Fruit fly (Drosophila melanogaster) whole organism, pupa: ENCODE results near the gene CG32299.

Experiments
- CG10348 ChIP-seq: fragments of 200-800 bp; sonication (Bioruptor generic); IDR thresholded peaks from 2 replicates; pipeline ENCODE4 v1.3.6; 2022; ENCODE audit warnings: missing biosample characterization, missing genetic modification characterization
- CG12605 ChIP-seq: fragments of 200-800 bp; sonication (Bioruptor generic); IDR thresholded peaks from 2 replicates; pipeline ENCODE4 v1.3.6; 2022; ENCODE audit warnings: missing biosample characterization, missing genetic modification characterization
- CG13204 ChIP-seq: fragments of 200-800 bp; sonication (Bioruptor generic); optimal IDR thresholded peaks from 2 replicates; lab custom pipeline; 2018; ENCODE audit warnings: missing biosample characterization, mild to moderate bottlenecking, missing genetic modification characterization, moderate library complexity
- CG14655 ChIP-seq: fragments of 200-800 bp; sonication (Bioruptor generic); optimal IDR thresholded peaks from 3 replicates; lab custom pipeline; 2017; ENCODE audit warnings: mild to moderate bottlenecking, missing biosample characterization, missing genetic modification reagents, missing genetic modification characterization
- CG15710 ChIP-seq: fragments of 200-800 bp; sonication (Bioruptor generic); optimal IDR thresholded peaks from 2 replicates; lab custom pipeline; 2018; ENCODE audit warnings: missing biosample characterization, mild to moderate bottlenecking, missing genetic modification characterization, moderate library complexity
- CG17806 ChIP-seq: fragments of 200-800 bp; sonication (Bioruptor generic); optimal IDR thresholded peaks from 2 replicates; lab custom pipeline; 2018; ENCODE audit warnings: missing biosample characterization, mild to moderate bottlenecking, missing genetic modification characterization, moderate library complexity
- CG32121 ChIP-seq: fragments of 200-800 bp; sonication (Bioruptor generic); IDR thresholded peaks from 2 replicates; pipeline ENCODE4 v1.3.6; 2022; ENCODE audit warnings: missing biosample characterization, missing genetic modification characterization
- CG34367 ChIP-seq: fragments of 200-800 bp; sonication (Bioruptor generic); optimal IDR thresholded peaks from 2 replicates; lab custom pipeline; 2018; ENCODE audit warnings: missing biosample characterization, mild to moderate bottlenecking, missing genetic modification characterization
- CG4496 ChIP-seq: fragments of 200-800 bp; sonication (Bioruptor generic); IDR thresholded peaks from 3 replicates; pipeline ENCODE4 v1.3.6; 2022; ENCODE audit warnings: missing biosample characterization, missing genetic modification characterization
- CG8159 ChIP-seq: fragments of 200-800 bp; sonication (Bioruptor generic); optimal IDR thresholded peaks from 3 replicates; lab custom pipeline; 2018; ENCODE audit warnings: missing biosample characterization, mild to moderate bottlenecking, missing genetic modification characterization, moderate library complexity
- CG8301 ChIP-seq: fragments of 200-800 bp; sonication (Bioruptor generic); optimal IDR thresholded peaks from 2 replicates; lab custom pipeline; 2018; ENCODE audit warnings: missing biosample characterization, mild to moderate bottlenecking, missing genetic modification characterization
- CG9948 ChIP-seq: fragments of 200-800 bp; sonication (Bioruptor generic); optimal IDR thresholded peaks from 2 replicates; lab custom pipeline; 2018; ENCODE audit warnings: missing biosample characterization, mild to moderate bottlenecking, missing genetic modification characterization, moderate library complexity
- D1 ChIP-seq: fragments of 200-800 bp; sonication (Bioruptor generic); optimal IDR thresholded peaks from 2 replicates; lab custom pipeline; 2018; ENCODE audit warnings: missing biosample characterization, mild to moderate bottlenecking, missing genetic modification characterization, moderate library complexity
- EcR ChIP-seq: fragments of 200-800 bp; sonication (Bioruptor generic); optimal IDR thresholded peaks from 3 replicates; lab custom pipeline; 2019; ENCODE audit warnings: missing biosample characterization, missing genetic modification characterization, mild to moderate bottlenecking, moderate library complexity, missing genetic modification reagents
- Ets98B ChIP-seq: fragments of 200-800 bp; sonication (Bioruptor generic); IDR thresholded peaks from 2 replicates; pipeline ENCODE4 v1.3.6; 2022; ENCODE audit warnings: missing biosample characterization, missing genetic modification characterization
- Pif1A ChIP-seq: fragments of 200-800 bp; sonication (Bioruptor generic); optimal IDR thresholded peaks from 3 replicates; lab custom pipeline; 2016; ENCODE audit warnings: missing biosample characterization, missing genetic modification characterization
- Pif1B ChIP-seq: fragments of 200-800 bp; sonication (Bioruptor generic); optimal IDR thresholded peaks from 3 replicates; lab custom pipeline; 2016; ENCODE audit warnings: missing biosample characterization, missing genetic modification characterization
- Snoo ChIP-seq: fragments of 200-800 bp; sonication (Bioruptor generic); optimal IDR thresholded peaks from 3 replicates; lab custom pipeline; 2017; ENCODE audit warnings: missing biosample characterization, mild to moderate bottlenecking, missing genetic modification characterization, inconsistent platforms
- fd96Ca ChIP-seq: fragments of 200-800 bp; sonication (Bioruptor generic); IDR thresholded peaks from 3 replicates; pipeline ENCODE4 v1.3.6; 2022; ENCODE audit warnings: missing biosample characterization, missing genetic modification characterization
- gl ChIP-seq: fragments of 200-800 bp; sonication (Bioruptor generic); optimal IDR thresholded peaks from 2 replicates; lab custom pipeline; 2018; ENCODE audit warnings: missing biosample characterization, mild to moderate bottlenecking, missing genetic modification characterization
- rn ChIP-seq: fragments of 200-800 bp; sonication (Bioruptor generic); IDR thresholded peaks from 2 replicates; pipeline ENCODE4 v1.3.6; 2022; ENCODE audit warnings: missing biosample characterization, missing genetic modification characterization

CG32299 gene

dm6 chr3L:2425687-2426086, 34.9 kb upstream of the CG32299 start:
- TF ChIP-seq Pif1B (GFP tag; lab: Kevin White, UChicago) = no peak
- no peak for TF ChIP-seq CG8301 (tag; lab: Kevin White, UChicago)
- peak; percentile 8 for TF ChIP-seq EcR (GFP tag; lab: Kevin White, UChicago)

DNA sequence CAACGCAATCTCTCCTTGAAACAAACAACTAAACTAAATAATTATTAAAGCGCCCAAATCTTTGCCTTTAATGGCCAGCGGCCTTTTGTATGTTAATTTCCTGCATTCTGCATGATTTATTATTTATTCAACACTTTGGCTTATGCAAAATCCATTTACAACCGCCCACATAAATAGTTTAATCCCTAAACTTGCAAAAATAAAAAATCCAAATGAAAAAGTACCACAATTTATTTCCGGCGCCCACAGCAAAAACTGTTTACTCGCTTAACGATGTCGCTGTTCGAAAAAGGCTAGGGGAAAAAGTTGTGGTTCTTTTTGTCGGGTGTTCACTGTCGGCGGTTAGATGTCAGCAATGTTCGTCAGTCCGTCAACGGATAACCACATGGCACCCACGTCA, 33.3 kb upstream of the CG32299 start:
- TF ChIP-seq CG9948 (tag; lab: Kevin White, UChicago) (no peak), CG4496 (GFP tag; lab: Robert Waterston, UW) (peak; percentile 17; the same call in 1 of the 3 replicates)

DNA sequence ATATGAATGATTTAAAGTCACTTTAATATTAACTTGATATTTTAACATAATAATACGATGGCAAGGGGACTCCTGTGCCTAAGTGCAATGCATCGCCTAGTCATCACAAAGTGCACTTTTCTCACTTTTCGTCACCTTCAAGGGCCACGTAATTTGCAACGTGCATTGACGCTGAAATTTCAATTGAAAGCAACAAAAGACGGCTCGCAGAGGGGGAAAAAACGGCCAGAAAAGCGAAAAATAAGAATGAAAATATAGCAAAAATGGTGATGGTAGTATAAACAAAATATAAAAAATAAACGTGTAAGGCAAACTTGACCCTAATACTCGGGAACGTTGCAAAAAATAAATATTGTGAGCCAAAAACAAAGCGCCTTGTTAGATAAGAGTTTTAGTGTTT, 32.8 kb upstream of the CG32299 start:
- TF ChIP-seq fd96Ca (GFP tag; lab: Robert Waterston, UW) (no peak), CG17806 (tag; lab: Kevin White, UChicago) (no peak), CG13204 (no peak), CG12605 (no peak), D1 (tag; lab: Kevin White, UChicago) (no peak), CG4496 (GFP tag; lab: Robert Waterston, UW) (no peak), CG32121 (GFP tag; lab: Robert Waterston, UW) (no peak), CG34367 (tag; lab: Kevin White, UChicago) (no peak), Snoo (tag; lab: Kevin White, UChicago) (no peak), Pif1B (GFP tag; lab: Kevin White, UChicago) (no peak), gl (tag; lab: Kevin White, UChicago) (no peak), CG8159 (tag; lab: Kevin White, UChicago) (no peak), Ets98B (no peak)
- TF ChIP-seq, all 21 proteins: peak for 0

dm6 chr3L:2422763-2423162, 32.0 kb upstream of the CG32299 start:
- TF ChIP-seq Ets98B = no peak
- TF ChIP-seq CG32121 (GFP tag; lab: Robert Waterston, UW) = no peak
- TF ChIP-seq Pif1B (GFP tag; lab: Kevin White, UChicago) = no peak
- TF ChIP-seq CG8159 (tag; lab: Kevin White, UChicago) = no peak
- no peak for TF ChIP-seq gl (tag; lab: Kevin White, UChicago)
- no peak for TF ChIP-seq rn (GFP tag; lab: Robert Waterston, UW)
- TF ChIP-seq CG15710 (tag; lab: Kevin White, UChicago) = no peak
- TF ChIP-seq CG9948 (tag; lab: Kevin White, UChicago) = no peak
- no peak for TF ChIP-seq fd96Ca (GFP tag; lab: Robert Waterston, UW)
- no peak for TF ChIP-seq CG17806 (tag; lab: Kevin White, UChicago)

- TF ChIP-seq CG4496 (GFP tag; lab: Robert Waterston, UW) = no peak
- TF ChIP-seq CG10348 (GFP tag; lab: Robert Waterston, UW) = no peak
- no peak for TF ChIP-seq Pif1B (GFP tag; lab: Kevin White, UChicago)
- no peak for TF ChIP-seq CG8159 (tag; lab: Kevin White, UChicago)
These were observed 30.3 kb upstream of the CG32299 start for dm6 chr3L:2421138-2421537.

DNA sequence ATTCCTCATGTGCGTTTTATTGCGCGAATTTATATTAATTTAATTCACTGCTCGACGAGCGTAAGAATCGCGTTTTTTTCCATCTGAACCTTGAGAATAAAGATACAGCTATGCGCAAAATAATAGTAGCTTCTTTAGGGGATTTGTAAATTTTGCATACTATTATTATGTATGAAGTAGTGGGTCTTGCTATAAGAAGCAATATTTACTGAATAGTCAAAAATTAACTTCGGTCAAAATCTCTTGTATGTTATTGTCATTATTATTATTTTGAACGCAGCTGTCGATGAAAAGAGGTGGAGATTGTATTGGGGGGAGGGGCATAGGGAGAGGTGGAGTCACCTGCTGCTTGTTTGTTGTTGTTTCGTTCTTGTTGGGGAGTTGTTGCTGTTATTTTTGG, 28.0 kb upstream of the CG32299 start:
- TF ChIP-seq gl (tag; lab: Kevin White, UChicago) = peak; percentile 90
- peak; percentile 97 for TF ChIP-seq CG17806 (tag; lab: Kevin White, UChicago)
- peak; percentile 95 for TF ChIP-seq Pif1A (GFP tag; lab: Kevin White, UChicago)
- TF ChIP-seq fd96Ca (GFP tag; lab: Robert Waterston, UW) = peak; percentile 88
- TF ChIP-seq CG9948 (tag; lab: Kevin White, UChicago) = peak; percentile 95
- 0 out of 2 replicates have a peak, but pooled peaks have one; percentile 54 for TF ChIP-seq rn (GFP tag; lab: Robert Waterston, UW)
- TF ChIP-seq CG8159 (tag; lab: Kevin White, UChicago) = peak; percentile 97
- TF ChIP-seq CG12605 = peak; percentile 90
- TF ChIP-seq D1 (tag; lab: Kevin White, UChicago) = peak; percentile 86
- TF ChIP-seq Pif1B (GFP tag; lab: Kevin White, UChicago) = peak; percentile 94
- peak; percentile 89 for TF ChIP-seq CG4496 (GFP tag; lab: Robert Waterston, UW)
- TF ChIP-seq Snoo (tag; lab: Kevin White, UChicago) = peak; percentile 77
- 0 out of 2 replicates have a peak, but pooled peaks have one; percentile 26 for TF ChIP-seq CG10348 (GFP tag; lab: Robert Waterston, UW)
- peak; percentile 88 for TF ChIP-seq CG8301 (tag; lab: Kevin White, UChicago)
- peak; percentile 82 for TF ChIP-seq Ets98B
- TF ChIP-seq CG34367 (tag; lab: Kevin White, UChicago) = peak; percentile 81
- peak; percentile 89 for TF ChIP-seq CG15710 (tag; lab: Kevin White, UChicago)
- TF ChIP-seq CG13204 = peak; percentile 79
- peak; percentile 89 for TF ChIP-seq CG14655
- peak; percentile 39 for TF ChIP-seq EcR (GFP tag; lab: Kevin White, UChicago)
- peak; percentile 84 for TF ChIP-seq CG32121 (GFP tag; lab: Robert Waterston, UW)

- peak; percentile 91 for TF ChIP-seq CG17806 (tag; lab: Kevin White, UChicago)
- peak; percentile 80 for TF ChIP-seq Pif1A (GFP tag; lab: Kevin White, UChicago)
- TF ChIP-seq CG32121 (GFP tag; lab: Robert Waterston, UW) = peak; percentile 77
- peak; percentile 95 for TF ChIP-seq CG8301 (tag; lab: Kevin White, UChicago)
- peak; percentile 24; the same call in 1 of the 3 replicates for TF ChIP-seq fd96Ca (GFP tag; lab: Robert Waterston, UW)
- peak; percentile 94 for TF ChIP-seq Pif1B (GFP tag; lab: Kevin White, UChicago)
- TF ChIP-seq CG15710 (tag; lab: Kevin White, UChicago) = peak; percentile 96
- peak; percentile 86 for TF ChIP-seq CG4496 (GFP tag; lab: Robert Waterston, UW)
- peak; percentile 95 for TF ChIP-seq Snoo (tag; lab: Kevin White, UChicago)
- peak; percentile 98 for TF ChIP-seq CG8159 (tag; lab: Kevin White, UChicago)
- TF ChIP-seq gl (tag; lab: Kevin White, UChicago) = peak; percentile 76
- peak; percentile 49 for TF ChIP-seq EcR (GFP tag; lab: Kevin White, UChicago)
- peak; percentile 57 for TF ChIP-seq rn (GFP tag; lab: Robert Waterston, UW)
- TF ChIP-seq CG9948 (tag; lab: Kevin White, UChicago) = peak; percentile 94
- TF ChIP-seq CG10348 (GFP tag; lab: Robert Waterston, UW) = peak; percentile 55; the same call in 1 of the 2 replicates
- TF ChIP-seq CG34367 (tag; lab: Kevin White, UChicago) = peak; percentile 88
- TF ChIP-seq D1 (tag; lab: Kevin White, UChicago) = peak; percentile 97
- TF ChIP-seq CG14655 = peak; percentile 97
- TF ChIP-seq Ets98B = peak; percentile 66; the same call in 1 of the 2 replicates
- TF ChIP-seq CG13204 = peak; percentile 92
- TF ChIP-seq CG12605 = peak; percentile 48; the same call in 1 of the 2 replicates
These were observed 26.7 kb upstream of the CG32299 start for dm6 chr3L:2417399-2418040.
